Fruit fly (Drosophila melanogaster): ENCODE data around the gene CG3592.

The CG3592 gene

dm6 chrX:2936727-2937126 lies 1.8 kb downstream of the CG3592 start, which contains the start of gene CG3598:
Gene CG3598, plus strand, starts transcription at chrX:2937027.
- TF ChIP-seq usp (GFP tag; optimal IDR thresholded peaks at IDR 0.05) (no peak), dmrt93B (GFP tag; optimal IDR thresholded peaks at IDR 0.05) (no peak), Myc (optimal IDR thresholded peaks at IDR 0.05) (no peak), HLH106 (tag; optimal IDR thresholded peaks at IDR 0.05) (no peak), CrebA (GFP tag; optimal IDR thresholded peaks at IDR 0.05; ENCODE audit: borderline replicate concordance) (no peak), CG32264 (GFP tag; optimal IDR thresholded peaks at IDR 0.05) (no peak), lola (GFP tag; optimal IDR thresholded peaks at IDR 0.05) (no peak), woc (GFP tag; optimal IDR thresholded peaks at IDR 0.05) (no peak), Mio (GFP tag; optimal IDR thresholded peaks at IDR 0.05) (no peak), br (GFP tag; optimal IDR thresholded peaks at IDR 0.05) (no peak), dl (GFP tag; optimal IDR thresholded peaks at IDR 0.05; ENCODE audit: insufficient read depth in 1 of 2, partially characterized antibody in 2 of 2) (no peak), Hr83 (GFP tag; optimal IDR thresholded peaks at IDR 0.05; ENCODE audit: poor library complexity, severe bottlenecking) (no peak), CG9705 (GFP tag; optimal IDR thresholded peaks at IDR 0.05) (no peak), Hnf4 (GFP tag; optimal IDR thresholded peaks at IDR 0.05) (no peak), psq (GFP tag; optimal IDR thresholded peaks at IDR 0.05) (no peak), jim (GFP tag; optimal IDR thresholded peaks at IDR 0.05) (no peak)

dm6 chrX:2938556-2938955 lies 3.6 kb downstream of the CG3592 start, which contains the start of gene CG14420:
Gene CG14420, plus strand, starts transcription at chrX:2938856.
- TF ChIP-seq woc (GFP tag; optimal IDR thresholded peaks at IDR 0.05), result no peak
- TF ChIP-seq Sp1 (GFP tag; optimal IDR thresholded peaks at IDR 0.05), result no peak
- no peak for TF ChIP-seq CG9705 (GFP tag; optimal IDR thresholded peaks at IDR 0.05)
- TF ChIP-seq rgr (GFP tag; optimal IDR thresholded peaks at IDR 0.05), result no peak

- TF ChIP-seq Jra (GFP tag; optimal IDR thresholded peaks at IDR 0.05), result no peak
- TF ChIP-seq CG32264 (GFP tag; optimal IDR thresholded peaks at IDR 0.05), result no peak
- no peak for TF ChIP-seq rgr (GFP tag; optimal IDR thresholded peaks at IDR 0.05)
- no peak for TF ChIP-seq dl (GFP tag; optimal IDR thresholded peaks at IDR 0.05; ENCODE audit: insufficient read depth in 1 of 2, partially characterized antibody in 2 of 2)
- no peak for TF ChIP-seq foxo (GFP tag; optimal IDR thresholded peaks at IDR 0.05)
- TF ChIP-seq OdsH (GFP tag; optimal IDR thresholded peaks at IDR 0.05), result no peak
- no peak for TF ChIP-seq GATAd (GFP tag; optimal IDR thresholded peaks at IDR 0.05)
- TF ChIP-seq Hr78 (GFP tag; optimal IDR thresholded peaks at IDR 0.05), result no peak
- TF ChIP-seq HLH106 (tag; optimal IDR thresholded peaks at IDR 0.05), result no peak
- no peak for TF ChIP-seq Dfd (GFP tag; optimal IDR thresholded peaks at IDR 0.05)
- TF ChIP-seq tai (GFP tag; optimal IDR thresholded peaks at IDR 0.05), result no peak
- TF ChIP-seq Hr83 (GFP tag; optimal IDR thresholded peaks at IDR 0.05; ENCODE audit: poor library complexity, severe bottlenecking), result no peak
Measured at dm6 chrX:2941108-2941507, 6.2 kb downstream of the CG3592 start, which contains the start of gene CG14421. Gene CG14421, plus strand, starts transcription at chrX:2941408.

dm6 chrX:2943086-2943485 lies 8.2 kb downstream of the CG3592 start, which contains the start of gene CG14422:
Gene CG14422, plus strand, starts transcription at chrX:2943386.
- no peak for TF ChIP-seq Dif (GFP tag; optimal IDR thresholded peaks at IDR 0.05; ENCODE audit: partially characterized antibody)
- TF ChIP-seq Hr83 (GFP tag; optimal IDR thresholded peaks at IDR 0.05; ENCODE audit: poor library complexity, severe bottlenecking), result no peak
- TF ChIP-seq Mio (GFP tag; optimal IDR thresholded peaks at IDR 0.05), result no peak

dm6 chrX:2945103-2945502 lies 10.2 kb downstream of the CG3592 start, which contains the start of gene CG14423:
Gene CG14423, plus strand, starts transcription at chrX:2945403.
- TF ChIP-seq foxo (GFP tag; optimal IDR thresholded peaks at IDR 0.05), result no peak
- TF ChIP-seq woc (GFP tag; optimal IDR thresholded peaks at IDR 0.05), result no peak
- no peak for TF ChIP-seq sage (GFP tag; optimal IDR thresholded peaks at IDR 0.05)
- TF ChIP-seq Hr83 (GFP tag; optimal IDR thresholded peaks at IDR 0.05; ENCODE audit: poor library complexity, severe bottlenecking), result no peak
- no peak for TF ChIP-seq dsf (GFP tag; optimal IDR thresholded peaks at IDR 0.05; ENCODE audit: borderline replicate concordance)
- TF ChIP-seq Hr78 (GFP tag; optimal IDR thresholded peaks at IDR 0.05), result no peak
- no peak for TF ChIP-seq Rel (GFP tag; optimal IDR thresholded peaks at IDR 0.05)
- TF ChIP-seq Rel (tag; optimal IDR thresholded peaks at IDR 0.05), result no peak
- TF ChIP-seq CG32264 (GFP tag; optimal IDR thresholded peaks at IDR 0.05), result no peak
- no peak for TF ChIP-seq lola (GFP tag; optimal IDR thresholded peaks at IDR 0.05)
- no peak for TF ChIP-seq fru (GFP tag; optimal IDR thresholded peaks at IDR 0.05)
- no peak for TF ChIP-seq h (GFP tag; optimal IDR thresholded peaks at IDR 0.05)
- no peak for TF ChIP-seq Vsx2 (GFP tag; optimal IDR thresholded peaks at IDR 0.05; ENCODE audit: partially characterized antibody)
- TF ChIP-seq OdsH (GFP tag; optimal IDR thresholded peaks at IDR 0.05), result no peak
- TF ChIP-seq CrebA (GFP tag; optimal IDR thresholded peaks at IDR 0.05; ENCODE audit: borderline replicate concordance), result no peak
- no peak for TF ChIP-seq N (GFP tag; optimal IDR thresholded peaks at IDR 0.05)
- TF ChIP-seq Jra (GFP tag; optimal IDR thresholded peaks at IDR 0.05), result no peak
- TF ChIP-seq tai (GFP tag; optimal IDR thresholded peaks at IDR 0.05), result no peak
- no peak for TF ChIP-seq Mio (GFP tag; optimal IDR thresholded peaks at IDR 0.05)
- TF ChIP-seq sv (GFP tag; optimal IDR thresholded peaks at IDR 0.05), result no peak
- TF ChIP-seq usp (GFP tag; optimal IDR thresholded peaks at IDR 0.05), result no peak

Measured in whole organism, wandering third instar larva.